Worm (Caenorhabditis elegans) whole organism, late embryonic: ENCODE results near the gene F54H5.14.

Source experiments
- C08G9.2 ChIP-seq: sonication (generic microtip); optimal IDR thresholded peaks from 2 replicates; lab custom pipeline; 2016; ENCODE audit warnings: mild to moderate bottlenecking, missing genetic modification characterization, moderate library complexity, missing compliant biosample characterization
- C38D4.7 ChIP-seq: fragments of 200-800 bp; sonication (Bioruptor generic); optimal IDR thresholded peaks from 2 replicates; lab custom pipeline; 2018; ENCODE audit warnings: mild to moderate bottlenecking, missing genetic modification characterization, moderate library complexity, missing compliant biosample characterization
- F13H6.1 ChIP-seq: sonication (generic microtip); optimal IDR thresholded peaks from 2 replicates; lab custom pipeline; 2016; ENCODE audit warnings: missing genetic modification characterization, missing compliant biosample characterization
- K02D7.2 ChIP-seq: sonication (generic microtip); optimal IDR thresholded peaks from 2 replicates; lab custom pipeline; 2017; ENCODE audit warnings: mild to moderate bottlenecking, missing genetic modification characterization, missing compliant biosample characterization
- K09A11.1 ChIP-seq: sonication (generic microtip); optimal IDR thresholded peaks from 2 replicates; lab custom pipeline; 2017; ENCODE audit warnings: antibody characterized with exemption, mild to moderate bottlenecking, missing genetic modification characterization, missing compliant biosample characterization; ENCODE audit not compliant: insufficient read depth
- T23F11.4 ChIP-seq: fragments of 200-800 bp; sonication (Bioruptor generic); optimal IDR thresholded peaks from 2 replicates; lab custom pipeline; 2018; ENCODE audit warnings: mild to moderate bottlenecking, missing genetic modification characterization, missing compliant biosample characterization
- Y22D7AL.16 ChIP-seq: sonication (generic microtip); optimal IDR thresholded peaks from 2 replicates; lab custom pipeline; 2016; ENCODE audit warnings: missing genetic modification characterization, missing compliant biosample characterization
- ceh-19 ChIP-seq: fragments of 200-800 bp; sonication (Bioruptor generic); optimal IDR thresholded peaks from 2 replicates; lab custom pipeline; 2018; ENCODE audit warnings: mild to moderate bottlenecking, missing genetic modification characterization, missing compliant biosample characterization
- ceh-24 ChIP-seq: sonication (generic microtip); optimal IDR thresholded peaks from 2 replicates; lab custom pipeline; 2016; ENCODE audit warnings: mild to moderate bottlenecking, missing genetic modification characterization, missing compliant biosample characterization
- ceh-31 ChIP-seq: sonication (generic microtip); optimal IDR thresholded peaks from 2 replicates; lab custom pipeline; 2016; ENCODE audit warnings: missing genetic modification characterization, missing compliant biosample characterization
- ceh-45 ChIP-seq: fragments of 200-800 bp; sonication (Bioruptor generic); IDR thresholded peaks from 2 replicates; pipeline ENCODE4 v1.3.6; 2022; ENCODE audit warnings: missing genetic modification reagents, missing genetic modification characterization, missing compliant biosample characterization
- ceh-48 ChIP-seq: sonication (generic microtip); optimal IDR thresholded peaks from 2 replicates; lab custom pipeline; 2016; ENCODE audit warnings: missing genetic modification characterization, inconsistent platforms, missing compliant biosample characterization
- eyg-1 ChIP-seq: sonication (generic microtip); optimal IDR thresholded peaks from 2 replicates; lab custom pipeline; 2016; ENCODE audit warnings: missing genotype, missing genetic modification characterization, missing compliant biosample characterization
- fax-1 ChIP-seq: sonication (generic microtip); optimal IDR thresholded peaks from 2 replicates; lab custom pipeline; 2016; ENCODE audit warnings: missing genotype, missing genetic modification characterization, missing compliant biosample characterization
- fkh-10 ChIP-seq: fragments of 150-350 bp; optimal IDR thresholded peaks from 2 replicates; lab custom pipeline; 2014; ENCODE audit warnings: missing biosample characterization, missing genetic modification reagents, missing genetic modification characterization
- hlh-8 ChIP-seq: sonication (generic microtip); optimal IDR thresholded peaks from 2 replicates; lab custom pipeline; 2016; ENCODE audit warnings: missing genotype, missing genetic modification characterization, missing compliant biosample characterization
- lin-11 ChIP-seq: fragments of 200-800 bp; sonication (Bioruptor generic); optimal IDR thresholded peaks from 2 replicates; lab custom pipeline; 2018; ENCODE audit warnings: mild to moderate bottlenecking, missing genetic modification characterization, missing compliant biosample characterization
- madf-2 ChIP-seq: sonication (generic microtip); optimal IDR thresholded peaks from 2 replicates; lab custom pipeline; 2017; ENCODE audit warnings: missing genetic modification characterization, missing compliant biosample characterization
- nfya-1 ChIP-seq: sonication (generic microtip); optimal IDR thresholded peaks from 2 replicates; lab custom pipeline; 2017; ENCODE audit warnings: missing genetic modification characterization, mild to moderate bottlenecking, missing compliant biosample characterization, antibody characterized with exemption, moderate library complexity
- nhr-11 ChIP-seq: fragments of 150-350 bp; optimal IDR thresholded peaks from 2 replicates; lab custom pipeline; 2014; ENCODE audit warnings: missing biosample characterization, missing genetic modification characterization
- nhr-232 ChIP-seq: sonication (generic microtip); optimal IDR thresholded peaks from 2 replicates; lab custom pipeline; 2016; ENCODE audit warnings: missing genetic modification characterization, missing compliant biosample characterization
- npax-4 ChIP-seq: sonication (generic microtip); optimal IDR thresholded peaks from 2 replicates; lab custom pipeline; 2016; ENCODE audit warnings: missing genetic modification characterization, missing compliant biosample characterization
- pha-2 ChIP-seq: sonication (generic microtip); optimal IDR thresholded peaks from 2 replicates; lab custom pipeline; 2017; ENCODE audit warnings: mild to moderate bottlenecking, missing genetic modification characterization, missing compliant biosample characterization
- pqm-1 ChIP-seq: sonication (generic microtip); optimal IDR thresholded peaks from 2 replicates; lab custom pipeline; 2016; ENCODE audit warnings: missing genetic modification characterization, missing compliant biosample characterization
- rnt-1 ChIP-seq: sonication (generic microtip); optimal IDR thresholded peaks from 2 replicates; lab custom pipeline; 2016; ENCODE audit warnings: missing genetic modification characterization, missing compliant biosample characterization
- tbx-7 ChIP-seq: sonication (generic microtip); optimal IDR thresholded peaks from 2 replicates; lab custom pipeline; 2016; ENCODE audit warnings: missing genotype, missing genetic modification characterization, missing compliant biosample characterization
- zip-5 ChIP-seq: sonication (generic microtip); optimal IDR thresholded peaks from 2 replicates; lab custom pipeline; 2016; ENCODE audit warnings: missing genetic modification characterization, missing compliant biosample characterization

The F54H5.14 gene

ce11 chrII:6581236-6581635 is 44.0 kb downstream of the F54H5.14 start, which contains the start of gene C56C10.6:
Gene C56C10.6, minus strand, starts transcription at chrII:6581336.
- TF ChIP-seq ceh-19 (GFP tag; lab: Kevin White, UChicago) (no peak), ceh-31 (tag; lab: Kevin White, UChicago) (no peak), fkh-10 (GFP tag; lab: Kevin White, UChicago) (no peak), K02D7.2 (tag; lab: Kevin White, UChicago) (no peak), pqm-1 (tag; lab: Kevin White, UChicago) (no peak), nfya-1 (tag; lab: Kevin White, UChicago) (no peak), nhr-11 (tag; lab: Kevin White, UChicago) (no peak)

ce11 chrII:6578378-6578777 is 46.8 kb downstream of the F54H5.14 start, which contains the start of gene sra-31:
Gene sra-31, minus strand, starts transcription at chrII:6578478.
- TF ChIP-seq C38D4.7 (no peak), ceh-45 (GFP tag; lab: Robert Waterston, UW) (no peak), nhr-232 (tag; lab: Kevin White, UChicago) (no peak), K02D7.2 (tag; lab: Kevin White, UChicago) (no peak), T23F11.4 (GFP tag; lab: Kevin White, UChicago) (no peak), C08G9.2 (tag; lab: Kevin White, UChicago) (no peak), pha-2 (tag; lab: Kevin White, UChicago) (no peak), nfya-1 (tag; lab: Kevin White, UChicago) (no peak), tbx-7 (tag; lab: Kevin White, UChicago) (no peak), npax-4 (tag; lab: Kevin White, UChicago) (no peak), fax-1 (tag; lab: Kevin White, UChicago) (no peak), zip-5 (tag; lab: Kevin White, UChicago) (no peak)

- TF ChIP-seq ceh-48 (tag; lab: Kevin White, UChicago), result no peak
- TF ChIP-seq Y22D7AL.16, result no peak
- TF ChIP-seq rnt-1 (tag; lab: Kevin White, UChicago), result no peak
These were observed 49.6 kb downstream of the F54H5.14 start, which contains the start of gene sra-29 for ce11 chrII:6575647-6576046. Gene sra-29, minus strand, starts transcription at chrII:6575747.

- TF ChIP-seq T23F11.4 (GFP tag; lab: Kevin White, UChicago) (no peak), K09A11.1 (tag; lab: Kevin White, UChicago) (no peak), K02D7.2 (tag; lab: Kevin White, UChicago) (no peak), ceh-24 (tag; lab: Kevin White, UChicago) (no peak), madf-2 (no peak), lin-11 (no peak), hlh-8 (tag; lab: Kevin White, UChicago) (no peak), eyg-1 (tag; lab: Kevin White, UChicago) (no peak), zip-5 (tag; lab: Kevin White, UChicago) (no peak), F13H6.1 (tag; lab: Kevin White, UChicago) (no peak)
These were observed 51.5 kb downstream of the F54H5.14 start, which contains the start of gene sra-28 for ce11 chrII:6573677-6574076. Gene sra-28, minus strand, starts transcription at chrII:6573777.
